Fruit fly (Drosophila melanogaster): ENCODE data around the gene gzl.

The gzl gene

DNA sequence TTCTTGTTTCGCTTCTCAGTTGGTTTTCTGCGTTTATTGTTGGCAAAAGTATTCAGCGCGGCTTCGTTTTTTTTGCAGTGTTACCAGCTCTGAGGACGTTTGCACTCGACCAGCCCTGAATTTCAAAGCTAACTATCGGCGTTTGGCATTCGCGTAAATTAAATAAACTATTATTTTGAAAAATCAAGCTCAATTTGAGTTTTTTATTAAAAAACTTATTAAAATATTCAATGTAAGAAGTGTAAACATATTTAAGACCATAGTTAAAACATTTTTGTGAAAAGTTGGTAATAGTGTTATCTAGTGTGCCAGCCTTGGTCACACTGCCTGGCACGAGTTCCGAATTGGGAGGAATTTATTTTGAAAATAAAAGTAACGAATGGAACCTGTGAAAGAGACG is 36.9 kb upstream of the gzl start, which contains the start of the genes SmD2 and CG18048 (continued):
- TF ChIP-seq CG3995 (GFP tag; optimal IDR thresholded peaks at IDR 0.05) (peak; percentile 70), CG9727 (GFP tag; optimal IDR thresholded peaks at IDR 0.05) (peak; percentile 14), CG14965 (GFP tag; optimal IDR thresholded peaks at IDR 0.05; ENCODE audit: borderline replicate concordance) (no peak), nerfin-1 (tag; optimal IDR thresholded peaks at IDR 0.05) (peak; percentile 68), CG17829 (tag; optimal IDR thresholded peaks at IDR 0.05) (peak; percentile 45), grau (tag; optimal IDR thresholded peaks at IDR 0.05) (peak; percentile 33), HLH4C (GFP tag; IDR thresholded peaks at IDR 0.05; ENCODE audit: partially characterized antibody) (peak; percentile 72), bigmax (GFP tag; optimal IDR thresholded peaks at IDR 0.05) (no peak), CG6272 (GFP tag; IDR thresholded peaks at IDR 0.05) (no peak), Jarid2 (GFP tag; optimal IDR thresholded peaks at IDR 0.05) (no peak), CG15011 (GFP tag; optimal IDR thresholded peaks at IDR 0.05) (no peak), CG7987 (GFP tag; optimal IDR thresholded peaks at IDR 0.05) (no peak), CG3726 (GFP tag; IDR thresholded peaks at IDR 0.05) (no peak), CG30020 (tag; optimal IDR thresholded peaks at IDR 0.05) (peak; percentile 67), nerfin-2 (GFP tag; IDR thresholded peaks at IDR 0.05; ENCODE audit: partially characterized antibody) (peak; percentile 54; the same call in 1 of the 2 replicates), fru (optimal IDR thresholded peaks at IDR 0.05) (no peak), zfh2 (GFP tag; optimal IDR thresholded peaks at IDR 0.05) (peak; percentile 13), CG6254 (GFP tag; optimal IDR thresholded peaks at IDR 0.05) (peak; percentile 43), CG42726 (GFP tag; IDR thresholded peaks at IDR 0.05; ENCODE audit: partially characterized antibody) (peak; percentile 39; the same call in 1 of the 2 replicates), CG10267 (tag; optimal IDR thresholded peaks at IDR 0.05) (peak; percentile 66), tup (GFP tag; optimal IDR thresholded peaks at IDR 0.05) (no peak), CG10979 (tag; optimal IDR thresholded peaks at IDR 0.05) (no peak), CG33213 (GFP tag; optimal IDR thresholded peaks at IDR 0.05) (peak; percentile 4), CG15514 (GFP tag; optimal IDR thresholded peaks at IDR 0.05) (peak; percentile 76), trem (tag; optimal IDR thresholded peaks at IDR 0.05) (peak; percentile 85), Lpt (GFP tag; optimal IDR thresholded peaks at IDR 0.05) (no peak), klu (GFP tag; IDR thresholded peaks at IDR 0.05) (no peak), kay (GFP tag; optimal IDR thresholded peaks at IDR 0.05) (no peak), cad (GFP tag; optimal IDR thresholded peaks at IDR 0.05) (no peak), schlank (tag; optimal IDR thresholded peaks at IDR 0.05) (no peak), CG13424 (tag; optimal IDR thresholded peaks at IDR 0.05) (peak; percentile 32), ewg (GFP tag; optimal IDR thresholded peaks at IDR 0.05) (no peak), croc (GFP tag; conservative IDR thresholded peaks at IDR 0.05) (no peak), Pdp1 (GFP tag; optimal IDR thresholded peaks at IDR 0.05) (peak in 1 of 2 experiments; percentile 47), CG10543 (GFP tag; optimal IDR thresholded peaks at IDR 0.05) (no peak), Dll (GFP tag; IDR thresholded peaks at IDR 0.05; ENCODE audit: partially characterized antibody) (peak; percentile 85), CG14710 (tag; optimal IDR thresholded peaks at IDR 0.05) (peak; percentile 78), Ravus (GFP tag; IDR thresholded peaks at IDR 0.05) (no peak), CG15696 (tag; optimal IDR thresholded peaks at IDR 0.05) (no peak), da (GFP tag; optimal IDR thresholded peaks at IDR 0.05) (no peak), CG1603 (tag; optimal IDR thresholded peaks at IDR 0.05) (peak; percentile 13), esg (GFP tag; conservative IDR thresholded peaks at IDR 0.05) (no peak), CG18476 (GFP tag; optimal IDR thresholded peaks at IDR 0.05) (no peak), jing (GFP tag; optimal IDR thresholded peaks at IDR 0.05) (no peak), fu2 (GFP tag; optimal IDR thresholded peaks at IDR 0.05) (no peak), CG11398 (GFP tag; optimal IDR thresholded peaks at IDR 0.05) (no peak), CG13287 (GFP tag; IDR thresholded peaks at IDR 0.05; ENCODE audit: partially characterized antibody) (peak; percentile 85), CG17186 (GFP tag; optimal IDR thresholded peaks at IDR 0.05) (peak; percentile 67), unc-4 (GFP tag; IDR thresholded peaks at IDR 0.05; ENCODE audit: partially characterized antibody) (peak; percentile 79), CG4820 (GFP tag; optimal IDR thresholded peaks at IDR 0.05) (no peak)
